Worm (Caenorhabditis elegans) whole organism, young adult: Measurements from ENCODE around the gene srt-12.
"Not testable (repeated sequence)": the region's sequence is repeated elsewhere in the genome, so short reads cannot be mapped to it uniquely, and the experiment has no call there.

Experiments used
- F10E7.11 ChIP-seq: sonication (generic microtip); optimal IDR thresholded peaks from 2 replicates; lab custom pipeline; 2017; ENCODE audit warnings: mild to moderate bottlenecking, missing genetic modification characterization, moderate library complexity, missing compliant biosample characterization
- F22D6.2 ChIP-seq: sonication (generic microtip); optimal IDR thresholded peaks from 2 replicates; lab custom pipeline; 2016; ENCODE audit warnings: mild to moderate bottlenecking, missing genetic modification characterization, missing compliant biosample characterization
- F37B4.10 ChIP-seq: fragments of 200-800 bp; sonication (Bioruptor generic); IDR thresholded peaks from 2 replicates; pipeline ENCODE4 v1.3.6; 2022; ENCODE audit warnings: missing genetic modification characterization, missing compliant biosample characterization
- F39B2.1 ChIP-seq: fragments of 200-800 bp; sonication (Bioruptor generic); IDR thresholded peaks from 2 replicates; pipeline ENCODE4 v1.3.6; 2022; ENCODE audit warnings: missing genetic modification reagents, missing genetic modification characterization, missing compliant biosample characterization
- F49E8.2 ChIP-seq: sonication (generic microtip); optimal IDR thresholded peaks from 3 replicates; lab custom pipeline; 2017; ENCODE audit warnings: missing genetic modification characterization, mild to moderate bottlenecking, missing compliant biosample characterization, antibody characterized with exemption, moderate library complexity; ENCODE audit not compliant: insufficient read depth
- F57A8.1 ChIP-seq: fragments of 200-800 bp; sonication (Bioruptor generic); optimal IDR thresholded peaks from 2 replicates; lab custom pipeline; 2018; ENCODE audit warnings: mild to moderate bottlenecking, missing genetic modification characterization, moderate library complexity, missing compliant biosample characterization
- Y53F4B.3 ChIP-seq: fragments of 200-800 bp; sonication (Bioruptor generic); IDR thresholded peaks from 2 replicates; pipeline ENCODE4 v1.3.6; 2022; ENCODE audit warnings: missing genetic modification reagents, missing genetic modification characterization, missing compliant biosample characterization
- Y95B8A.8 ChIP-seq: fragments of 200-800 bp; sonication (Bioruptor generic); IDR thresholded peaks from 2 replicates; pipeline ENCODE4 v1.3.6; 2022; ENCODE audit warnings: missing genetic modification reagents, missing genetic modification characterization, missing compliant biosample characterization
- ZK185.1 ChIP-seq: sonication (generic microtip); optimal IDR thresholded peaks from 2 replicates; lab custom pipeline; 2016; ENCODE audit warnings: mild to moderate bottlenecking, missing genetic modification characterization, missing compliant biosample characterization; ENCODE audit not compliant: poor library complexity, severe bottlenecking
- athp-1 ChIP-seq: sonication (generic microtip); optimal IDR thresholded peaks from 2 replicates; lab custom pipeline; 2017; ENCODE audit warnings: mild to moderate bottlenecking, missing genetic modification characterization, missing compliant biosample characterization
- bed-2 ChIP-seq: fragments of 200-800 bp; sonication (Bioruptor generic); IDR thresholded peaks from 2 replicates; pipeline ENCODE4 v1.3.6; 2022; ENCODE audit warnings: missing genetic modification reagents, missing genetic modification characterization, missing compliant biosample characterization
- ceh-100 ChIP-seq: fragments of 200-800 bp; sonication (Bioruptor generic); IDR thresholded peaks from 2 replicates; pipeline ENCODE4 v1.3.6; 2022; ENCODE audit warnings: missing genetic modification reagents, missing genetic modification characterization, missing compliant biosample characterization
- ceh-58 ChIP-seq: fragments of 200-800 bp; sonication (Bioruptor generic); IDR thresholded peaks from 2 replicates; pipeline ENCODE4 v1.3.6; 2022; ENCODE audit warnings: missing genetic modification characterization, missing compliant biosample characterization
- dpff-1 ChIP-seq: sonication (generic microtip); optimal IDR thresholded peaks from 2 replicates; lab custom pipeline; 2017; ENCODE audit warnings: mild to moderate bottlenecking, missing genetic modification characterization, missing compliant biosample characterization
- efl-1 ChIP-seq: fragments of 150-350 bp; optimal IDR thresholded peaks from 2 replicates; lab custom pipeline; 2014; ENCODE audit warnings: missing biosample characterization, missing genetic modification reagents, missing genetic modification characterization
- egl-44 ChIP-seq: fragments of 200-800 bp; sonication (Bioruptor generic); IDR thresholded peaks from 2 replicates; pipeline ENCODE4 v1.3.6; 2022; ENCODE audit warnings: missing genetic modification reagents, missing genetic modification characterization, missing compliant biosample characterization
- him-1 ChIP-seq: sonication (generic microtip); optimal IDR thresholded peaks from 2 replicates; lab custom pipeline; 2016; ENCODE audit warnings: missing genotype, missing genetic modification reagents, missing genetic modification characterization, missing compliant biosample characterization
- hlh-12 ChIP-seq: sonication (generic microtip); optimal IDR thresholded peaks from 2 replicates; lab custom pipeline; 2016; ENCODE audit warnings: missing genetic modification characterization, missing compliant biosample characterization
- hlh-26 ChIP-seq: fragments of 200-800 bp; sonication (Bioruptor generic); conservative IDR thresholded peaks from 2 replicates; pipeline ENCODE4 v1.3.6; 2022; ENCODE audit warnings: missing genetic modification reagents, missing genetic modification characterization, missing compliant biosample characterization
- lag-1 ChIP-seq: fragments of 200-800 bp; sonication (Bioruptor generic); IDR thresholded peaks from 2 replicates; pipeline ENCODE4 v1.3.6; 2022; ENCODE audit warnings: missing genetic modification reagents, missing genetic modification characterization, missing compliant biosample characterization
- let-607 ChIP-seq, 2 experiments: fragments of 200-800 bp in 1 of 2; sonication (Bioruptor generic) in 1 of 2; sonication (generic microtip) in 1 of 2; optimal IDR thresholded peaks; 2 replicates each; lab custom pipeline; 2016 to 2018; ENCODE audit warnings: mild to moderate bottlenecking in 2 of 2, missing compliant biosample characterization in 2 of 2, missing genetic modification characterization in 2 of 2, moderate library complexity in 2 of 2, missing genotype in 1 of 2
- lin-26 ChIP-seq: fragments of 200-800 bp; sonication (Bioruptor generic); IDR thresholded peaks from 2 replicates; pipeline ENCODE4 v1.3.6; 2022; ENCODE audit warnings: missing genetic modification reagents, missing genetic modification characterization, missing compliant biosample characterization
- lin-54 ChIP-seq: fragments of 200-800 bp; sonication (Bioruptor generic); optimal IDR thresholded peaks from 2 replicates; lab custom pipeline; 2018; ENCODE audit warnings: mild to moderate bottlenecking, missing genetic modification characterization, missing compliant biosample characterization
- lir-1 ChIP-seq: fragments of 200-800 bp; sonication (Bioruptor generic); conservative IDR thresholded peaks from 2 replicates; pipeline ENCODE4 v1.3.6; 2022; ENCODE audit warnings: missing genetic modification reagents, missing genetic modification characterization, missing compliant biosample characterization
- lsl-1 ChIP-seq: fragments of 200-800 bp; sonication (Bioruptor generic); optimal IDR thresholded peaks from 2 replicates; lab custom pipeline; 2018; ENCODE audit warnings: mild to moderate bottlenecking, missing genetic modification characterization, moderate library complexity, missing compliant biosample characterization
- lsy-27 ChIP-seq: sonication (generic microtip); optimal IDR thresholded peaks from 2 replicates; lab custom pipeline; 2017; ENCODE audit warnings: missing genetic modification characterization, mild to moderate bottlenecking, missing compliant biosample characterization, antibody characterized with exemption, missing genotype, borderline replicate concordance; ENCODE audit not compliant: insufficient read depth
- mel-28 ChIP-seq: sonication (generic microtip); optimal IDR thresholded peaks from 2 replicates; lab custom pipeline; 2016; ENCODE audit warnings: borderline replicate concordance, mild to moderate bottlenecking, missing genetic modification characterization, missing compliant biosample characterization
- mxl-1 ChIP-seq: sonication (generic microtip); optimal IDR thresholded peaks from 2 replicates; lab custom pipeline; 2016; ENCODE audit warnings: missing genetic modification characterization, missing compliant biosample characterization
- nfya-2 ChIP-seq: fragments of 200-800 bp; sonication (Bioruptor generic); IDR thresholded peaks from 2 replicates; pipeline ENCODE4 v1.3.6; 2022; ENCODE audit warnings: missing genetic modification reagents, missing genetic modification characterization, missing compliant biosample characterization
- nfyb-1 ChIP-seq: fragments of 200-800 bp; sonication (Bioruptor generic); IDR thresholded peaks from 2 replicates; pipeline ENCODE4 v1.3.6; 2022; ENCODE audit warnings: missing genetic modification reagents, missing genetic modification characterization, missing compliant biosample characterization
- nhr-80 ChIP-seq: sonication (generic microtip); optimal IDR thresholded peaks from 2 replicates; lab custom pipeline; 2016; ENCODE audit warnings: missing genetic modification characterization, missing compliant biosample characterization
- nhr-90 ChIP-seq: sonication (generic microtip); optimal IDR thresholded peaks from 2 replicates; lab custom pipeline; 2016; ENCODE audit warnings: missing genotype, mild to moderate bottlenecking, missing genetic modification characterization, missing compliant biosample characterization
- rpc-1 ChIP-seq, 2 experiments: fragments of 150-350 bp in 1 of 2; sonication (generic microtip) in 1 of 2; optimal IDR thresholded peaks; 2 replicates each; lab custom pipeline; 2014 to 2018; ENCODE audit warnings: missing biosample characterization in 1 of 2, missing genetic modification characterization in 1 of 2, missing genetic modification reagents in 1 of 2, missing genotype in 1 of 2
- snpc-3.4 ChIP-seq: sonication (generic microtip); optimal IDR thresholded peaks from 2 replicates; lab custom pipeline; 2017; ENCODE audit warnings: missing genetic modification characterization, mild to moderate bottlenecking, missing compliant biosample characterization, antibody characterized with exemption, moderate library complexity, missing genotype, missing genetic modification reagents
- snpc-4 ChIP-seq, 5 experiments: fragments of 150-350 bp in 1 of 5; sonication (generic microtip) in 4 of 5; optimal IDR thresholded peaks; 2 replicates each; lab custom pipeline; 2014 to 2018; ENCODE audit warnings: missing genetic modification characterization in 5 of 5, missing biosample characterization in 3 of 5, antibody characterized with exemption in 2 of 5, mild to moderate bottlenecking in 2 of 5, missing compliant biosample characterization in 2 of 5, missing genotype in 2 of 5, moderate library complexity in 2 of 5, missing genetic modification reagents in 1 of 5
- sptf-2 ChIP-seq: fragments of 200-800 bp; sonication (Bioruptor generic); optimal IDR thresholded peaks from 2 replicates; lab custom pipeline; 2018; ENCODE audit warnings: mild to moderate bottlenecking, missing genetic modification characterization, missing compliant biosample characterization
- tbp1 ChIP-seq: fragments of 200-800 bp; sonication (Bioruptor generic); optimal IDR thresholded peaks from 2 replicates; lab custom pipeline; 2018; ENCODE audit warnings: mild to moderate bottlenecking, missing genetic modification characterization, missing compliant biosample characterization
- ztf-3 ChIP-seq: fragments of 200-800 bp; sonication (Bioruptor generic); optimal IDR thresholded peaks from 2 replicates; lab custom pipeline; 2018; ENCODE audit warnings: mild to moderate bottlenecking, missing genetic modification characterization, missing compliant biosample characterization
- ztf-6 ChIP-seq: fragments of 200-800 bp; sonication (Bioruptor generic); IDR thresholded peaks from 2 replicates; pipeline ENCODE4 v1.3.6; 2022; ENCODE audit warnings: missing genetic modification reagents, missing genetic modification characterization, missing compliant biosample characterization

Gene srt-12

DNA sequence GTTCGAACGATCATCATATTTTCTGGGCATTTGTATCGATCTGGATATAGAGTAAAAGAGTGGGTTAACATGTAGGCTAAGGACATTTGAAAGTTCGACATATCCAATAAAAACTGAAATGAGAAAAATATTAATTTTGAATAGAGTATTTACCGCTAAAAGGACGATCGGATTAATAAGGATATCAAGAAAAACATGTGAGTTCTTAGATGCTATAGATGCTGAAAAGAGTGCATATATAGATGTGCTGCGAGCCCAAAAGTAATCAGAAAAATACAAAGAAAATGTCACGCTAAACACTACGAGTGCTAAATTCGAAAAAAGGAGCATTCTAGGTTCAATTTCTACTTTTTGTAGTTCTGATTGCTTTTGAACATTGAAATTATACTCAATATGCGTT lies at the start of gene srt-12:
Gene srt-12, minus strand, starts transcription at position 101 of the 400 bp plus-strand sequence.
- TF ChIP-seq mxl-1 (tag; lab: Kevin White, UChicago) (no peak), ZK185.1 (tag; lab: Kevin White, UChicago) (no peak), him-1 (tag; lab: Kevin White, UChicago) (no peak), F57A8.1 (GFP tag; lab: Kevin White, UChicago) (no peak), ceh-58 (GFP tag; lab: Robert Waterston, UW) (no peak), dpff-1 (tag; lab: Kevin White, UChicago) (no peak), ceh-100 (GFP tag; lab: Robert Waterston, UW) (no peak), F22D6.2 (no peak), sptf-2 (GFP tag; lab: Kevin White, UChicago) (no peak), efl-1 (no peak), bed-2 (GFP tag; lab: Robert Waterston, UW) (no peak), tbp1 (GFP tag; lab: Kevin White, UChicago) (no peak), snpc-3.4 (no peak), athp-1 (no peak), nhr-90 (tag; lab: Kevin White, UChicago) (no peak)

DNA sequence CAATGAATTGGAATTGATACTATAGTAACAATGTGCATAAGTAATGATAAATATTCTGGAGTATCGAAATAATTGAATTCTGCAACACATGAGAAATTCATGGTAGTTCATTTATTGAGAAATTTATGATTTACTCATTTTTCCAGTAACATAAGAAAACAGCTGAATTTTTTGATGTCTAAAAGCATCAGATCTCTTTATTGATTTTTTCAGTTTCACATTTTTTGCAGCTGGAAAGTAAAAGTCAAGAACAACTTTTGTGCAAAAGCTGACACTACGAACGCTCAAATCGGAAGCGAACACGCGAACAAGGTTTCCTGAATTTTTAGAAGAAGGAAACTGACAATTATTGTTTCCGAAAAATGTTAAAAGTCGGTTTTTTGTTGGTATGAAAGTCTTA lies 47.8 kb upstream of the srt-12 start, which contains the start of gene srh-193:
Gene srh-193, minus strand, starts transcription at position 101 of the 400 bp plus-strand sequence.
- TF ChIP-seq lsy-27 (tag; lab: Kevin White, UChicago); lag-1 (GFP tag; lab: Robert Waterston, UW); ztf-6 (GFP tag; lab: Robert Waterston, UW): not testable (repeated sequence)
- TF ChIP-seq, all 124 proteins: peak for 0; not testable (repeated sequence) for 124

DNA sequence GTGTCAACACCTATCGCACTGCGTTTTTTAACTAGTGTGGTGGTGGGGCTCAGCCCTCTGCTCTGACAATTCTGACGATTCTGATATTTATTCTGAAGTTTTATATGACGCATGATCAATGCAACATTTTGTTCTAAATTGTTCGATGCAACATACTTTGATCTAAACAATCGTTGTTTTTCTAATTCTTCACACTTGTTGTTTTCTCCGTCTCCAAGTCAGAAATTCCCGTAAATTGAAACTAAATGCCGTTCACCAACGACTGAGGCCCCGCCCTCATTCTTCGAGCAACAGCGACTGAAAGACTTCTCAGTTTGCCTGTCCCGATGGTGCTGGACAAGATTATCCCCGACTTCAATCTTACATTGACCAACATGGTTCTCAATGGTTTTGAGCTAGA lies 42.4 kb upstream of the srt-12 start, which contains the start of gene srt-19:
Gene srt-19, plus strand, starts transcription at position 301 of the 400 bp plus-strand sequence.
- TF ChIP-seq F39B2.1 (GFP tag; lab: Robert Waterston, UW); Y53F4B.3 (GFP tag; lab: Robert Waterston, UW); F49E8.2 (tag; lab: Kevin White, UChicago): not testable (repeated sequence)

DNA sequence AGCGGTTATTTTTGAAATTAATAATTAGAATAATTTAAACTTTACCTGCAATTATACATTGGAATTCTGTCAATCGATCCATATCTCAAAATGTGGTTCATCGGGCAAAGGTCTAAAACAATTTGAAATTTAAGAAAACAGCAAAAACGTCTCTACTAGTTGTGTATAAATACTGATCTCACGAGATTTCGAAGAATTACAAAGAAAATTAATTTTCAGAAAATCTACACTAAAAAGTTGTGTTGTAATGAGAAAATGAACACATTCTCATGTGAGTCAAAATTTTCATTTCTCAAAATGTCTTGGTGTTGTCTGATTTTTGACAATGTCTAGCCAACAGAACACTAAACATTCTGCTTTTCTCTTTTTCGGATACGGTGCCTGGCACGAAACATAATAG lies 39.4 kb upstream of the srt-12 start, which contains the start of gene srt-37:
Gene srt-37, minus strand, starts transcription at position 101 of the 400 bp plus-strand sequence.
- not testable (repeated sequence) for TF ChIP-seq Y53F4B.3 (GFP tag; lab: Robert Waterston, UW); snpc-4 (GFP tag; optimal IDR thresholded peaks at IDR 0.05; lab: Kevin White, UChicago); snpc-4 (tag; optimal IDR thresholded peaks at IDR 0.05; lab: Kevin White, UChicago); lir-1 (GFP tag; lab: Robert Waterston, UW)

DNA sequence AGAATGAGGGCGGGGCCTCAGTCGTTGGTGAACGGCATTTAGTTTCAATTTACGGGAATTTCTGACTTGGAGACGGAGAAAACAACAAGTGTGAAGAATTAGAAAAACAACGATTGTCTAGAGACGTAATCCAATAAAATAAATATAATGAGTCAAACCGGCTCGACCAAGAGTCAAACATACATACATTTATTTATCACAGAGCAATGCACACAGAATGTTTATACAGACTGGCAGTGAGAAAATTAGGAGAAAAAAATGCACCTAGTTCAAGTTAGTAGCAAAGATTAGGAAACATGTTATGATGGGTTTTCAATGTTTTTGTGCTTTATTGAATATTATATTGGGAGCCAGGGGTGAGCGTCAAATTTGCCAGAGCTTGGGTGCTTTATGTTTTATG lies 36.4 kb upstream of the srt-12 start, which contains the start of gene srt-20:
Gene srt-20, minus strand, starts transcription at position 101 of the 400 bp plus-strand sequence.
- not testable (repeated sequence) for TF ChIP-seq nfyb-1 (GFP tag; lab: Robert Waterston, UW); hlh-12 (tag; lab: Kevin White, UChicago); F37B4.10

DNA sequence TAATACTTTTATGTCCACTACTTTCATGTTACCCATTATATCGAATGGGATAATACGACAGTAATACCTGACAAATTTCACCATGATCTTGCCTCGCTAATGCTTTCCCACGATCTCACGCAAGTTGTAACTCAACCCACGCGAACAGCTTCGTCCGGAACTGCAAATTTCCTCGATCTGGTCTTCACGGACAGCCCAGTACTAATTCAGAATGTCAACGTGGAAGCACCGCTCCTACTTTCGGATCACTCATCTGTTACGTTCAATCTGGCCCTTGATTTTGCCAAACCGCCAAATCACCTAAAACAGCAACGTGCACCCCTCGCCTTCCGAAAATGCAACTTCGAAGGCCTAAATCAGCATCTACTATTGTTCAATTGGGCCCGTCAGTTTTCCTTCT lies 31.0 kb upstream of the srt-12 start:
- TF ChIP-seq let-607 (tag; optimal IDR thresholded peaks at IDR 0.05; lab: Kevin White, UChicago): no peak
- TF ChIP-seq lin-54 (GFP tag; lab: Kevin White, UChicago): no peak
- TF ChIP-seq egl-44: no peak
- TF ChIP-seq lsl-1 (GFP tag; lab: Kevin White, UChicago): no peak
- TF ChIP-seq lin-26 (GFP tag; lab: Robert Waterston, UW): no peak
- TF ChIP-seq nfya-2: no peak
- TF ChIP-seq F10E7.11 (tag; lab: Kevin White, UChicago): no peak
- no peak for TF ChIP-seq Y95B8A.8
- no peak for TF ChIP-seq hlh-26
- no peak for TF ChIP-seq rpc-1 (optimal IDR thresholded peaks at IDR 0.05; lab: Kevin White, UChicago)
- TF ChIP-seq rpc-1 (tag; optimal IDR thresholded peaks at IDR 0.05; lab: Kevin White, UChicago): no peak
- TF ChIP-seq mel-28: no peak
- TF ChIP-seq ztf-3 (GFP tag; lab: Kevin White, UChicago): no peak
- TF ChIP-seq nhr-80: no peak
